In genomic region chr3R:15611692-15612091, dm6 we compare ENCODE assay signal across 1 fruit fly cellular context.
A peak's percentile ranks its signal among the peaks of the same experiment; 100 is the strongest.
TF ChIP-seq lines count a peak whose summit lies in the region.

No protein-coding gene starts in this region.

TF ChIP-seq in whole organism, embryonic, 481 proteins besides CTCF, POLR2A, EP300 and RAD21 (continued from another document and continues in another):
- no peak for TF ChIP-seq NC2α (GFP tag; optimal IDR thresholded peaks at IDR 0.05; lab: Kevin White, UChicago)
- TF ChIP-seq luna (GFP tag; optimal IDR thresholded peaks at IDR 0.05; lab: Kevin White, UChicago) = no peak
- TF ChIP-seq Ets97D (GFP tag; optimal IDR thresholded peaks at IDR 0.05; lab: Kevin White, UChicago) = no peak
- no peak for TF ChIP-seq CG3407 (GFP tag; optimal IDR thresholded peaks at IDR 0.05; lab: Kevin White, UChicago)
- TF ChIP-seq eyg (GFP tag; optimal IDR thresholded peaks at IDR 0.05; lab: Kevin White, UChicago) = no peak
- no peak for TF ChIP-seq CG15479 (GFP tag; optimal IDR thresholded peaks at IDR 0.05; lab: Kevin White, UChicago)
- TF ChIP-seq Doc2 (GFP tag; IDR thresholded peaks at IDR 0.05; lab: Robert Waterston, UW) = no peak
- no peak for TF ChIP-seq CG7357 (GFP tag; IDR thresholded peaks at IDR 0.05; lab: Robert Waterston, UW)
- TF ChIP-seq CG14014 (GFP tag; IDR thresholded peaks at IDR 0.05; lab: Robert Waterston, UW) = no peak
- no peak for TF ChIP-seq CG12769 (tag; optimal IDR thresholded peaks at IDR 0.05; lab: Kevin White, UChicago)
- no peak for TF ChIP-seq ranshi (GFP tag; IDR thresholded peaks at IDR 0.05; lab: Robert Waterston, UW)
- TF ChIP-seq CG10543 (GFP tag; optimal IDR thresholded peaks at IDR 0.05; lab: Kevin White, UChicago) = no peak
- TF ChIP-seq CG6813 (GFP tag; optimal IDR thresholded peaks at IDR 0.05; lab: Kevin White, UChicago) = peak; percentile 1
- TF ChIP-seq sisA (GFP tag; IDR thresholded peaks at IDR 0.05; lab: Robert Waterston, UW) = no peak
- TF ChIP-seq CG9817 (tag; optimal IDR thresholded peaks at IDR 0.05; lab: Kevin White, UChicago) = no peak
- TF ChIP-seq CG32532 (GFP tag; IDR thresholded peaks at IDR 0.05; lab: Robert Waterston, UW) = no peak
- no peak for TF ChIP-seq Hsf (GFP tag; optimal IDR thresholded peaks at IDR 0.05; lab: Kevin White, UChicago)
- no peak for TF ChIP-seq CG2120 (GFP tag; optimal IDR thresholded peaks at IDR 0.05; lab: Kevin White, UChicago)
- TF ChIP-seq MBD-R2 (GFP tag; IDR thresholded peaks at IDR 0.05; lab: Robert Waterston, UW) = no peak
- TF ChIP-seq YL-1 (GFP tag; optimal IDR thresholded peaks at IDR 0.05; lab: Kevin White, UChicago) = no peak
- no peak for TF ChIP-seq sug (tag; optimal IDR thresholded peaks at IDR 0.05; lab: Kevin White, UChicago)
- TF ChIP-seq CG3995 (GFP tag; optimal IDR thresholded peaks at IDR 0.05; lab: Kevin White, UChicago) = no peak
- no peak for TF ChIP-seq pfk (GFP tag; optimal IDR thresholded peaks at IDR 0.05; lab: Kevin White, UChicago)
- no peak for TF ChIP-seq Atf-2 (GFP tag; optimal IDR thresholded peaks at IDR 0.05; lab: Kevin White, UChicago)
- no peak for TF ChIP-seq cg (GFP tag; optimal IDR thresholded peaks at IDR 0.05; lab: Kevin White, UChicago)
- no peak for TF ChIP-seq pho (GFP tag; optimal IDR thresholded peaks at IDR 0.05; lab: Kevin White, UChicago)
- no peak for TF ChIP-seq CG14860 (GFP tag; IDR thresholded peaks at IDR 0.05; lab: Robert Waterston, UW; ENCODE audit: partially characterized antibody)
- TF ChIP-seq CG6791 (GFP tag; IDR thresholded peaks at IDR 0.05; lab: Robert Waterston, UW; ENCODE audit: partially characterized antibody) = no peak
- no peak for TF ChIP-seq ems (GFP tag; optimal IDR thresholded peaks at IDR 0.05; lab: Kevin White, UChicago)
- TF ChIP-seq CG34376 (GFP tag; optimal IDR thresholded peaks at IDR 0.05; lab: Kevin White, UChicago) = no peak
- no peak for TF ChIP-seq klu (GFP tag; IDR thresholded peaks at IDR 0.05; lab: Robert Waterston, UW)
- TF ChIP-seq CG7556 (GFP tag; optimal IDR thresholded peaks at IDR 0.05; lab: Kevin White, UChicago) = no peak
- no peak for TF ChIP-seq CG1647 (GFP tag; optimal IDR thresholded peaks at IDR 0.05; lab: Kevin White, UChicago)
- TF ChIP-seq CG17361 (GFP tag; IDR thresholded peaks at IDR 0.05; lab: Robert Waterston, UW) = peak; percentile 26; the same call in 1 of the 3 replicates
- TF ChIP-seq jigr1 (GFP tag; IDR thresholded peaks at IDR 0.05; lab: Robert Waterston, UW) = no peak
- no peak for TF ChIP-seq Atf3 (GFP tag; optimal IDR thresholded peaks at IDR 0.05; lab: Kevin White, UChicago)
- peak in 1 of 3 experiments; percentile 37 for TF ChIP-seq lola (GFP tag; optimal IDR thresholded peaks at IDR 0.05; lab: Kevin White, UChicago)
- peak; percentile 7 for TF ChIP-seq CG10267 (tag; optimal IDR thresholded peaks at IDR 0.05; lab: Kevin White, UChicago)
- TF ChIP-seq wdn (GFP tag; IDR thresholded peaks at IDR 0.05; lab: Robert Waterston, UW) = no peak
- TF ChIP-seq ftz-f1 (GFP tag; optimal IDR thresholded peaks at IDR 0.05; lab: Kevin White, UChicago) = no peak
- no peak for TF ChIP-seq CG12744 (GFP tag; optimal IDR thresholded peaks at IDR 0.05; lab: Kevin White, UChicago)
- TF ChIP-seq maf-S (GFP tag; optimal IDR thresholded peaks at IDR 0.05; lab: Kevin White, UChicago) = no peak
- no peak for TF ChIP-seq cad (GFP tag; optimal IDR thresholded peaks at IDR 0.05; lab: Kevin White, UChicago)
- TF ChIP-seq CoRest (tag; optimal IDR thresholded peaks at IDR 0.05; lab: Kevin White, UChicago) = peak; percentile 4
- no peak for TF ChIP-seq sna (GFP tag; IDR thresholded peaks at IDR 0.05; lab: Robert Waterston, UW; ENCODE audit: partially characterized antibody)
- TF ChIP-seq fru (optimal IDR thresholded peaks at IDR 0.05; lab: Kevin White, UChicago) = no peak
- TF ChIP-seq CG2875 (GFP tag; optimal IDR thresholded peaks at IDR 0.05; lab: Kevin White, UChicago) = no peak
- no peak for TF ChIP-seq crp (GFP tag; optimal IDR thresholded peaks at IDR 0.05; lab: Kevin White, UChicago)
- no peak for TF ChIP-seq chinmo (GFP tag; IDR thresholded peaks at IDR 0.05; lab: Robert Waterston, UW; ENCODE audit: partially characterized antibody)
- TF ChIP-seq toy (GFP tag; IDR thresholded peaks at IDR 0.05; lab: Robert Waterston, UW) = no peak
- no peak for TF ChIP-seq lbe (GFP tag; optimal IDR thresholded peaks at IDR 0.05; lab: Kevin White, UChicago)
- no peak for TF ChIP-seq CG11560 (tag; IDR thresholded peaks at IDR 0.05; lab: Robert Waterston, UW)
- peak; percentile 16 for TF ChIP-seq CG12391 (tag; optimal IDR thresholded peaks at IDR 0.05; lab: Kevin White, UChicago)
- TF ChIP-seq Hr78 (GFP tag; optimal IDR thresholded peaks at IDR 0.05; lab: Kevin White, UChicago) = no peak
- no peak for TF ChIP-seq CG7928 (GFP tag; optimal IDR thresholded peaks at IDR 0.05; lab: Kevin White, UChicago)
- TF ChIP-seq CG9727 (GFP tag; optimal IDR thresholded peaks at IDR 0.05; lab: Kevin White, UChicago) = peak; percentile 15
- TF ChIP-seq bsh (GFP tag; optimal IDR thresholded peaks at IDR 0.05; lab: Kevin White, UChicago) = peak in 1 of 2 experiments; percentile 56
- TF ChIP-seq CG13894 (tag; optimal IDR thresholded peaks at IDR 0.05; lab: Kevin White, UChicago) = no peak
- TF ChIP-seq sc (optimal IDR thresholded peaks at IDR 0.05; lab: Kevin White, UChicago) = no peak
- no peak for TF ChIP-seq sc (GFP tag; optimal IDR thresholded peaks at IDR 0.05; lab: Kevin White, UChicago)
- no peak for TF ChIP-seq CG3065 (GFP tag; optimal IDR thresholded peaks at IDR 0.05; lab: Kevin White, UChicago)
- TF ChIP-seq gro (GFP tag; optimal IDR thresholded peaks at IDR 0.05; lab: Kevin White, UChicago) = no peak
- no peak for TF ChIP-seq ewg (GFP tag; optimal IDR thresholded peaks at IDR 0.05; lab: Kevin White, UChicago)
- TF ChIP-seq esg (GFP tag; conservative IDR thresholded peaks at IDR 0.05; lab: Robert Waterston, UW) = no peak
- no peak for TF ChIP-seq Myb (GFP tag; optimal IDR thresholded peaks at IDR 0.05; lab: Kevin White, UChicago)
- TF ChIP-seq ara (GFP tag; IDR thresholded peaks at IDR 0.05; lab: Robert Waterston, UW) = 0 out of 2 replicates have a peak, but pooled peaks have one; percentile 41
- no peak for TF ChIP-seq ssp (GFP tag; IDR thresholded peaks at IDR 0.05; lab: Robert Waterston, UW)
- no peak for TF ChIP-seq schlank (tag; optimal IDR thresholded peaks at IDR 0.05; lab: Kevin White, UChicago)
- TF ChIP-seq scrt (GFP tag; optimal IDR thresholded peaks at IDR 0.05; lab: Kevin White, UChicago) = no peak
- no peak for TF ChIP-seq Aef1 (GFP tag; IDR thresholded peaks at IDR 0.05; lab: Robert Waterston, UW)
- no peak for TF ChIP-seq CG12299 (tag; optimal IDR thresholded peaks at IDR 0.05; lab: Kevin White, UChicago)
- TF ChIP-seq CG9215 (GFP tag; IDR thresholded peaks at IDR 0.05; lab: Robert Waterston, UW) = no peak
- TF ChIP-seq CG9609 (GFP tag; optimal IDR thresholded peaks at IDR 0.05; lab: Kevin White, UChicago) = no peak
- no peak for TF ChIP-seq p53 (GFP tag; optimal IDR thresholded peaks at IDR 0.05; lab: Kevin White, UChicago)
- TF ChIP-seq prd (optimal IDR thresholded peaks at IDR 0.05; lab: Kevin White, UChicago) = no peak
- TF ChIP-seq prd (GFP tag; IDR thresholded peaks at IDR 0.05; lab: Robert Waterston, UW) = peak; percentile 62; the same call in 2 of the 3 replicates
- no peak for TF ChIP-seq CG2129 (GFP tag; IDR thresholded peaks at IDR 0.05; lab: Robert Waterston, UW; ENCODE audit: partially characterized antibody)
- no peak for TF ChIP-seq caup (GFP tag; optimal IDR thresholded peaks at IDR 0.05; lab: Kevin White, UChicago; ENCODE audit: severe bottlenecking)
- TF ChIP-seq CG13775 (GFP tag; optimal IDR thresholded peaks at IDR 0.05; lab: Kevin White, UChicago) = no peak
- TF ChIP-seq sqz (GFP tag; optimal IDR thresholded peaks at IDR 0.05; lab: Kevin White, UChicago) = no peak
- no peak for TF ChIP-seq Oaz (GFP tag; IDR thresholded peaks at IDR 0.05; lab: Robert Waterston, UW)
- TF ChIP-seq CG34422 (GFP tag; IDR thresholded peaks at IDR 0.05; lab: Robert Waterston, UW) = no peak
- TF ChIP-seq CG33213 (GFP tag; optimal IDR thresholded peaks at IDR 0.05; lab: Kevin White, UChicago) = no peak
- TF ChIP-seq HLH3B (GFP tag; IDR thresholded peaks at IDR 0.05; lab: Robert Waterston, UW) = no peak; the same call in 1 of the 2 replicates
- no peak for TF ChIP-seq Chrac-16 (GFP tag; optimal IDR thresholded peaks at IDR 0.05; lab: Kevin White, UChicago)
- TF ChIP-seq abd-A (tag; optimal IDR thresholded peaks at IDR 0.05; lab: Kevin White, UChicago) = no peak
- TF ChIP-seq D19A (tag; optimal IDR thresholded peaks at IDR 0.05; lab: Kevin White, UChicago) = peak; percentile 10
- TF ChIP-seq ase (GFP tag; IDR thresholded peaks at IDR 0.05; lab: Robert Waterston, UW) = no peak
- TF ChIP-seq CG8765 (GFP tag; IDR thresholded peaks at IDR 0.05; lab: Robert Waterston, UW) = no peak; the same call in 1 of the 2 replicates
- peak; percentile 11 for TF ChIP-seq CG17385 (GFP tag; optimal IDR thresholded peaks at IDR 0.05; lab: Kevin White, UChicago)
- no peak for TF ChIP-seq Mrtf (GFP tag; IDR thresholded peaks at IDR 0.05; lab: Robert Waterston, UW)
- TF ChIP-seq usp (GFP tag; optimal IDR thresholded peaks at IDR 0.05; lab: Kevin White, UChicago) = no peak
- peak; percentile 51 for TF ChIP-seq CG31441 (GFP tag; IDR thresholded peaks at IDR 0.05; lab: Robert Waterston, UW)
- TF ChIP-seq fd102C (GFP tag; optimal IDR thresholded peaks at IDR 0.05; lab: Kevin White, UChicago) = no peak
- no peak for TF ChIP-seq CG16815 (GFP tag; optimal IDR thresholded peaks at IDR 0.05; lab: Kevin White, UChicago)
- no peak for TF ChIP-seq E2f1 (GFP tag; IDR thresholded peaks at IDR 0.05; lab: Robert Waterston, UW)
- TF ChIP-seq CG2889 (GFP tag; IDR thresholded peaks at IDR 0.05; lab: Robert Waterston, UW) = no peak
- TF ChIP-seq CG3281 (GFP tag; optimal IDR thresholded peaks at IDR 0.05; lab: Kevin White, UChicago) = no peak
- TF ChIP-seq Nf-YB (GFP tag; optimal IDR thresholded peaks at IDR 0.05; lab: Kevin White, UChicago) = no peak
- TF ChIP-seq Sry-δ (GFP tag; optimal IDR thresholded peaks at IDR 0.05; lab: Kevin White, UChicago) = no peak
- no peak for TF ChIP-seq btn (GFP tag; optimal IDR thresholded peaks at IDR 0.05; lab: Kevin White, UChicago)
- TF ChIP-seq phol (tag; optimal IDR thresholded peaks at IDR 0.05; lab: Kevin White, UChicago) = peak; percentile 33
- no peak for TF ChIP-seq Dad (GFP tag; optimal IDR thresholded peaks at IDR 0.05; lab: Kevin White, UChicago)
- no peak for TF ChIP-seq dpn (GFP tag; optimal IDR thresholded peaks at IDR 0.05; lab: Kevin White, UChicago)
- no peak for TF ChIP-seq Bdp1 (GFP tag; optimal IDR thresholded peaks at IDR 0.05; lab: Kevin White, UChicago)
- no peak for TF ChIP-seq chn (GFP tag; optimal IDR thresholded peaks at IDR 0.05; lab: Kevin White, UChicago)
- TF ChIP-seq Stat92E (GFP tag; optimal IDR thresholded peaks at IDR 0.05; lab: Kevin White, UChicago) = no peak
- no peak for TF ChIP-seq ind (GFP tag; optimal IDR thresholded peaks at IDR 0.05; lab: Kevin White, UChicago)
- TF ChIP-seq CG17612 (GFP tag; IDR thresholded peaks at IDR 0.05; lab: Robert Waterston, UW) = no peak
- TF ChIP-seq CG5180 (GFP tag; optimal IDR thresholded peaks at IDR 0.05; lab: Kevin White, UChicago) = no peak
- no peak for TF ChIP-seq Doc3 (GFP tag; IDR thresholded peaks at IDR 0.05; lab: Robert Waterston, UW; ENCODE audit: partially characterized antibody)
- no peak for TF ChIP-seq z (GFP tag; IDR thresholded peaks at IDR 0.05; lab: Robert Waterston, UW)
- no peak for TF ChIP-seq Pdp1 (GFP tag; optimal IDR thresholded peaks at IDR 0.05; lab: Kevin White, UChicago)
- TF ChIP-seq jing (GFP tag; optimal IDR thresholded peaks at IDR 0.05; lab: Kevin White, UChicago) = no peak
- no peak for TF ChIP-seq bowl (GFP tag; IDR thresholded peaks at IDR 0.05; lab: Robert Waterston, UW)
- no peak for TF ChIP-seq slbo (GFP tag; IDR thresholded peaks at IDR 0.05; lab: Robert Waterston, UW)
- TF ChIP-seq dimm (GFP tag; IDR thresholded peaks at IDR 0.05; lab: Robert Waterston, UW) = no peak
- TF ChIP-seq Meics (GFP tag; optimal IDR thresholded peaks at IDR 0.05; lab: Kevin White, UChicago) = no peak
- no peak for TF ChIP-seq salm (tag; optimal IDR thresholded peaks at IDR 0.05; lab: Kevin White, UChicago)
- no peak for TF ChIP-seq lmd (GFP tag; IDR thresholded peaks at IDR 0.05; lab: Robert Waterston, UW)
- no peak for TF ChIP-seq BtbVII (GFP tag; optimal IDR thresholded peaks at IDR 0.05; lab: Kevin White, UChicago)
- TF ChIP-seq CG6683 (GFP tag; optimal IDR thresholded peaks at IDR 0.05; lab: Kevin White, UChicago) = no peak
- no peak for TF ChIP-seq CG12659 (GFP tag; optimal IDR thresholded peaks at IDR 0.05; lab: Kevin White, UChicago)
- TF ChIP-seq so (GFP tag; IDR thresholded peaks at IDR 0.05; lab: Robert Waterston, UW) = no peak
- TF ChIP-seq ATbp (GFP tag; optimal IDR thresholded peaks at IDR 0.05; lab: Kevin White, UChicago) = no peak
- no peak for TF ChIP-seq pum (GFP tag; optimal IDR thresholded peaks at IDR 0.05; lab: Kevin White, UChicago)
- TF ChIP-seq yki (optimal IDR thresholded peaks at IDR 0.05; lab: Kevin White, UChicago) = no peak
- TF ChIP-seq CG8281 (tag; optimal IDR thresholded peaks at IDR 0.05; lab: Kevin White, UChicago) = no peak
- TF ChIP-seq CG11696 (GFP tag; IDR thresholded peaks at IDR 0.05; lab: Robert Waterston, UW) = no peak
- no peak for TF ChIP-seq CG6654 (GFP tag; optimal IDR thresholded peaks at IDR 0.05; lab: Kevin White, UChicago)
- no peak for TF ChIP-seq aop (GFP tag; IDR thresholded peaks at IDR 0.05; lab: Robert Waterston, UW)
- no peak for TF ChIP-seq CG43689 (GFP tag; IDR thresholded peaks at IDR 0.05; lab: Robert Waterston, UW)
- TF ChIP-seq Six4 (GFP tag; optimal IDR thresholded peaks at IDR 0.05; lab: Kevin White, UChicago) = no peak
- no peak for TF ChIP-seq Lim3 (GFP tag; IDR thresholded peaks at IDR 0.05; lab: Robert Waterston, UW)
- no peak for TF ChIP-seq Max (GFP tag; optimal IDR thresholded peaks at IDR 0.05; lab: Kevin White, UChicago)
- no peak for TF ChIP-seq al (GFP tag; IDR thresholded peaks at IDR 0.05; lab: Robert Waterston, UW)
- TF ChIP-seq Side (GFP tag; optimal IDR thresholded peaks at IDR 0.05; lab: Kevin White, UChicago) = no peak
- no peak for TF ChIP-seq Elba2 (GFP tag; optimal IDR thresholded peaks at IDR 0.05; lab: Kevin White, UChicago)
- TF ChIP-seq CG1233 (GFP tag; optimal IDR thresholded peaks at IDR 0.05; lab: Kevin White, UChicago) = no peak
- TF ChIP-seq CG4854 (GFP tag; optimal IDR thresholded peaks at IDR 0.05; lab: Kevin White, UChicago) = no peak
- no peak for TF ChIP-seq Hey (tag; optimal IDR thresholded peaks at IDR 0.05; lab: Kevin White, UChicago)
